Worm (Caenorhabditis elegans) whole organism, L3 larva: ENCODE data around the gene ZK1307.8.

ENCODE experiments used
- aly-2 ChIP-seq: fragments of 150-350 bp; optimal IDR thresholded peaks from 2 replicates; lab custom pipeline; 2014; ENCODE audit warnings: missing biosample characterization, missing genetic modification characterization
- ama-1 ChIP-seq: fragments of 150-350 bp; optimal IDR thresholded peaks from 2 replicates; lab custom pipeline; 2018
- ceh-28 ChIP-seq: fragments of 150-350 bp; optimal IDR thresholded peaks from 2 replicates; lab custom pipeline; 2014; ENCODE audit warnings: missing biosample characterization, missing genetic modification reagents, missing genetic modification characterization
- daf-12 ChIP-seq: fragments of 150-350 bp; optimal IDR thresholded peaks from 2 replicates; lab custom pipeline; 2014; ENCODE audit warnings: missing biosample characterization, missing genetic modification reagents, missing genetic modification characterization
- egl-27 ChIP-seq: sonication (generic microtip); optimal IDR thresholded peaks from 4 replicates; lab custom pipeline; 2017; ENCODE audit warnings: missing biosample characterization, missing genetic modification reagents, missing genetic modification characterization
- elt-1 ChIP-seq: fragments of 150-350 bp; optimal IDR thresholded peaks from 2 replicates; lab custom pipeline; 2014; ENCODE audit warnings: missing biosample characterization, missing genetic modification characterization
- elt-2 ChIP-seq: sonication (generic microtip); optimal IDR thresholded peaks from 2 replicates; lab custom pipeline; 2016; ENCODE audit warnings: missing genetic modification reagents, mild to moderate bottlenecking, missing genetic modification characterization, missing compliant biosample characterization
- elt-3 ChIP-seq, 3 experiments: fragments of 150-350 bp in 1 of 3; sonication (generic microtip) in 2 of 3; optimal IDR thresholded peaks; 2 replicates in 2 of 3; 4 replicates in 1 of 3; lab custom pipeline; 2014 to 2017; ENCODE audit warnings: missing biosample characterization in 3 of 3, missing genetic modification characterization in 3 of 3
- fkh-10 ChIP-seq: sonication (generic microtip); optimal IDR thresholded peaks from 2 replicates; lab custom pipeline; 2017; ENCODE audit warnings: missing biosample characterization, missing genetic modification reagents, missing genetic modification characterization
- fos-1 ChIP-seq: fragments of 150-350 bp; optimal IDR thresholded peaks from 2 replicates; lab custom pipeline; 2014; ENCODE audit warnings: missing biosample characterization, missing genetic modification characterization
- hmg-11 ChIP-seq: sonication (generic microtip); optimal IDR thresholded peaks from 2 replicates; lab custom pipeline; 2016; ENCODE audit warnings: missing genetic modification characterization, missing compliant biosample characterization
- jun-1 ChIP-seq: fragments of 150-350 bp; optimal IDR thresholded peaks from 2 replicates; lab custom pipeline; 2014; ENCODE audit warnings: missing biosample characterization, missing genetic modification reagents, missing genetic modification characterization
- lin-15B ChIP-seq: fragments of 150-350 bp; optimal IDR thresholded peaks from 2 replicates; lab custom pipeline; 2014; ENCODE audit warnings: missing biosample characterization, missing genetic modification characterization
- lin-39 ChIP-seq: fragments of 150-350 bp; optimal IDR thresholded peaks from 2 replicates; lab custom pipeline; 2018; ENCODE audit warnings: missing biosample characterization, missing genetic modification reagents, missing genetic modification characterization
- lsy-12 ChIP-seq: sonication (generic microtip); optimal IDR thresholded peaks from 2 replicates; lab custom pipeline; 2016; ENCODE audit warnings: mild to moderate bottlenecking, missing genetic modification characterization, missing compliant biosample characterization
- mdl-1 ChIP-seq: fragments of 150-350 bp; optimal IDR thresholded peaks from 2 replicates; lab custom pipeline; 2014; ENCODE audit warnings: missing biosample characterization, missing genetic modification characterization
- nfya-1 ChIP-seq: sonication (generic microtip); optimal IDR thresholded peaks from 2 replicates; lab custom pipeline; 2017; ENCODE audit warnings: missing genetic modification characterization, mild to moderate bottlenecking, missing compliant biosample characterization, antibody characterized with exemption, moderate library complexity; ENCODE audit not compliant: insufficient read depth
- nhr-11 ChIP-seq: fragments of 150-350 bp; optimal IDR thresholded peaks from 2 replicates; lab custom pipeline; 2014; ENCODE audit warnings: missing biosample characterization, missing genetic modification characterization
- nhr-23 ChIP-seq: fragments of 150-350 bp; optimal IDR thresholded peaks from 2 replicates; lab custom pipeline; 2014; ENCODE audit warnings: missing biosample characterization, missing genetic modification reagents, missing genetic modification characterization
- nhr-25 ChIP-seq: sonication (generic microtip); optimal IDR thresholded peaks from 2 replicates; lab custom pipeline; 2017; ENCODE audit warnings: missing biosample characterization, missing genetic modification characterization
- nhr-43 ChIP-seq: sonication (generic microtip); optimal IDR thresholded peaks from 2 replicates; lab custom pipeline; 2016; ENCODE audit warnings: mild to moderate bottlenecking, missing genetic modification characterization, missing compliant biosample characterization; ENCODE audit not compliant: poor library complexity, severe bottlenecking
- nhr-67 ChIP-seq: fragments of 150-350 bp; optimal IDR thresholded peaks from 2 replicates; lab custom pipeline; 2014; ENCODE audit warnings: missing biosample characterization, missing genetic modification characterization
- nhr-77 ChIP-seq: fragments of 150-350 bp; optimal IDR thresholded peaks from 2 replicates; lab custom pipeline; 2014; ENCODE audit warnings: missing biosample characterization, missing genetic modification characterization
- pha-4 ChIP-seq: fragments of 150-350 bp; optimal IDR thresholded peaks from 2 replicates; lab custom pipeline; 2014; ENCODE audit warnings: missing biosample characterization, missing genetic modification reagents, missing genetic modification characterization
- pqm-1 ChIP-seq: fragments of 150-350 bp; optimal IDR thresholded peaks from 2 replicates; lab custom pipeline; 2017; ENCODE audit warnings: missing biosample characterization, missing genetic modification characterization, inconsistent platforms
- sea-2 ChIP-seq: fragments of 150-350 bp; sonication (generic microtip); optimal IDR thresholded peaks from 4 replicates; lab custom pipeline; 2014; ENCODE audit warnings: missing biosample characterization, missing genetic modification reagents, missing genetic modification characterization
- tbx-2 ChIP-seq: sonication (generic microtip); optimal IDR thresholded peaks from 2 replicates; lab custom pipeline; 2016; ENCODE audit warnings: mild to moderate bottlenecking, missing genetic modification characterization, missing compliant biosample characterization
- unc-39 ChIP-seq: sonication (generic microtip); optimal IDR thresholded peaks from 4 replicates; lab custom pipeline; 2017; ENCODE audit warnings: missing biosample characterization, missing genetic modification characterization
- ztf-11 ChIP-seq: fragments of 150-350 bp; optimal IDR thresholded peaks from 2 replicates; lab custom pipeline; 2014; ENCODE audit warnings: missing biosample characterization, missing genetic modification characterization

The ZK1307.8 gene

DNA sequence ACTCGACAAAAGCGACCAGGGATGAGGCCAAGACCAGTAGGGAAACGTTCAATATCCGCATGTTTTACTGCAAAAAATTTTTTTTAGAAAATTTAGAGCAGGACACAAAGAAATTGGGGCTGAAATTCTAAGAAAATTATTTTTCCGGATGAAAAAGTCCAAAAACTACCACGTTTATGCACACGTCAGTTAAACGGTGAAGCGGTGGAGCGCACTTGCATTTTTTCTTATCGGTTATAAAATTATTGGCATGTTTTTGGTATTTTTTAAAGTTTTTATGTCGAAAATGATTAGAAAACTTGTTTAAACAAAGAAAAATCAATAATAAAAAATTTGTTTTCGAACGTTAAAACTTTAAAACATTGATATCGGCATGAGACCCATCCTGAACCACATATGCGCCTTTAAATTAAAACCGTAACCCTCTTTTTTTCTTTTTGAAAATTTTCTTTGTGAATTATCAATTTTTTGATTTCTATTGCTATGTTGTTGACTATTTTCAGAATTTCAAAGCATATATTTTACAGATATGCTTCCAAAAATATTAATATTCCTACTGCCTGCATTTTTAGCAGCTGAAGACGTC, at the start of gene ZK1307.8, which contains the start of gene dnj-20:
Gene ZK1307.8 (plus strand): TSS at position 504 of the 586 bp plus-strand sequence.
Gene dnj-20 (minus strand): TSS at position 67 of the 586 bp plus-strand sequence.
- TF ChIP-seq ama-1 (lab: Kevin White, UChicago) (no peak), egl-27 (tag; lab: Kevin White, UChicago) (no peak), jun-1 (tag; lab: Kevin White, UChicago) (no peak), pha-4 (tag; lab: Kevin White, UChicago) (peak; percentile 9), pqm-1 (tag; lab: Kevin White, UChicago) (peak; percentile 34), elt-1 (no peak), hmg-11 (tag; lab: Kevin White, UChicago) (peak; percentile 33), ceh-28 (tag; lab: Kevin White, UChicago) (no peak), lin-39 (tag; lab: Kevin White, UChicago) (peak; percentile 22), lin-15B (tag; lab: Kevin White, UChicago) (peak; percentile 40), nhr-25 (tag; lab: Kevin White, UChicago) (no peak), nfya-1 (peak; percentile 34), elt-2 (tag; lab: Kevin White, UChicago) (peak; percentile 45), fos-1 (tag; lab: Kevin White, UChicago) (no peak)

DNA sequence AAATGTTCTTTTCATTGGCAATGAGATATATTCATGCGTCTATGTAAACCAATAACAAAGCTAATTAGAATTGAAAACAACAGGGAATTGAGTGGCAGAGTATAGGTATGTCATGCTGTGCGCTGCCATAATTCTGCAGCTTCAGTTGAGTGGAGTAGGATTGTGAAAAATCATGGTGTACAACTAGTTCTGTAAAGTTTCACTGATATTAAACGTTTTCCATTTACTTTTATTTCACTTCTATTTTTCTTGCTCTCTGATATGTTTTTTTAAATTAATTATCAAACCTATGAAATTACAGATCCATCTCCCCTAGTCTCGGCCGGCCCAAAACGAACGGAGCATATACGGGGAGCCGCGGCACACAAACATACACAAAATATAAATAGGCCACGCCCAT, 48.7 kb upstream of the ZK1307.8 start, which contains the start of gene exc-7:
Gene exc-7 (plus strand): TSS at position 301 of the 400 bp plus-strand sequence.
- TF ChIP-seq nhr-11 (tag; lab: Kevin White, UChicago) (no peak), unc-39 (tag; lab: Kevin White, UChicago) (no peak), nfya-1 (no peak), ama-1 (lab: Kevin White, UChicago) (no peak), nhr-77 (tag; lab: Kevin White, UChicago) (no peak), pqm-1 (tag; lab: Kevin White, UChicago) (no peak), aly-2 (no peak), mdl-1 (tag; lab: Kevin White, UChicago) (no peak), nhr-25 (tag; lab: Kevin White, UChicago) (no peak), sea-2 (GFP tag; lab: Kevin White, UChicago) (no peak), elt-3 (tag; optimal IDR thresholded peaks at IDR 0.05; lab: Kevin White, UChicago) (no peak), egl-27 (tag; lab: Kevin White, UChicago) (no peak), ztf-11 (tag; lab: Kevin White, UChicago) (no peak), lsy-12 (tag; lab: Kevin White, UChicago) (no peak)

DNA sequence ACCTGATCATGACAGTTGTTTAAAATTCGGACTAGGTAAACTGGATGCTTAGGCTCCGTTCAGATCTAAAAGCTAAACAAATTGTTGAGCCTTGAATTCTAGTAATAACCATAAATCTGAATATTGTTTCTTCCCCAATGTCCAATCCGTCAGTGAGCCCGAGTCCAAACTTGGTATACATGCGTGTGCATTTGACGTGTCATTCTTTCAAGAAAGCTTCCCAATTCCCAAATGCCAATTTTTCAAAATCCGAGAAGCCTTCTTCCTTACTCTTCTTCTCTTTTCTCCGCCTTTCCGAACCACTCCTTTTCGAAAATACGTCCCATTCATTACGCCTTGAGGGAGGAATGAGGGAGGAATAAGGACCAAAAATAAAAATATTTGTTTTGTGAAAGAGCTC, 47.7 kb upstream of the ZK1307.8 start:
- TF ChIP-seq nhr-67 (tag; lab: Kevin White, UChicago) = no peak
- peak; percentile 64 for TF ChIP-seq lin-39 (tag; lab: Kevin White, UChicago)

DNA sequence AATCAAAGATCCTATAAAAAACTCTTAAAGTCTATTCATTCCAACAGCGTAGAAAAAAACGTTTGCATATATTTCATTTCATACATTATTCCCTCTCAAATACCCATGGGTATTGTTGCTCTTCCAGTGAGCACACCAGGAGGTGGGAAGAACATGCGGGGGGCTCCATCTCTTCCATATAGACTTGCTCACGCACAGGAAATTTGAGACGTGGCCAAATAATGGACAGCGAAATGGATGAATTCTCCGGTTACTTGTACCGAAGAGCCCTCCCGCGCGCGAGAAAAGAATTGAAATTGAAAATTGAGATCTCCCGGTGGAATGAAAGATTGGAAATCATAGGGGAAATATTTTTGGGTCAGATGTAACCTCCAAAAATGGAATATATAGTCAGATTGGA, 46.8 kb upstream of the ZK1307.8 start:
- no peak for TF ChIP-seq unc-39 (tag; lab: Kevin White, UChicago)
- TF ChIP-seq daf-12 (tag; lab: Kevin White, UChicago) = no peak
- TF ChIP-seq tbx-2 (tag; lab: Kevin White, UChicago) = no peak
- TF ChIP-seq nhr-25 (tag; lab: Kevin White, UChicago) = no peak
- peak; percentile 2 for TF ChIP-seq pha-4 (tag; lab: Kevin White, UChicago)

DNA sequence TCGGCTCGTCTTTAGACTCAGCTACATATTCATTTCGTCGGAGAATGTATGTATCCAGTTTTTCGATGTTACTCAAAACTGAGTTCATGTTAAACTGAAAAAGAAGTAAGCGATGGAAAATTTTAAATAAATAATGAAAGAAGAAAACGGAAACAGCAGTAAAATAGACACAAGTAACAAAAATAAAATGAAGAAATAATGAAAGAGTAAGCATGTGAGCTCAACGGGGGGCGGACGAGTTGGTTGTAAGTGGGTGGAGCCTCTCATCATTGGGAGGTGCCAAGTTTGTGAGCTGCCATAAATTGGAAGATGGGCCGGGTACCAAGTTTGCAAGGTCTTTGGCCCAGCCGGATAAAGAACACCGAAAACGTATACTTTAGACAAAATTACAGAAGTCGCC, 41.0 kb upstream of the ZK1307.8 start, which contains the start of gene wee-1.1:
Gene wee-1.1 (minus strand): TSS at position 101 of the 400 bp plus-strand sequence.
- no peak for TF ChIP-seq pha-4 (tag; lab: Kevin White, UChicago)
- no peak for TF ChIP-seq aly-2
- TF ChIP-seq elt-3 (tag; optimal IDR thresholded peaks at IDR 0.05; lab: Kevin White, UChicago) = no peak
- TF ChIP-seq nhr-43 (tag; lab: Kevin White, UChicago) = no peak
- TF ChIP-seq unc-39 (tag; lab: Kevin White, UChicago) = no peak
- TF ChIP-seq tbx-2 (tag; lab: Kevin White, UChicago) = no peak
- TF ChIP-seq, all 47 proteins: peak for 0

DNA sequence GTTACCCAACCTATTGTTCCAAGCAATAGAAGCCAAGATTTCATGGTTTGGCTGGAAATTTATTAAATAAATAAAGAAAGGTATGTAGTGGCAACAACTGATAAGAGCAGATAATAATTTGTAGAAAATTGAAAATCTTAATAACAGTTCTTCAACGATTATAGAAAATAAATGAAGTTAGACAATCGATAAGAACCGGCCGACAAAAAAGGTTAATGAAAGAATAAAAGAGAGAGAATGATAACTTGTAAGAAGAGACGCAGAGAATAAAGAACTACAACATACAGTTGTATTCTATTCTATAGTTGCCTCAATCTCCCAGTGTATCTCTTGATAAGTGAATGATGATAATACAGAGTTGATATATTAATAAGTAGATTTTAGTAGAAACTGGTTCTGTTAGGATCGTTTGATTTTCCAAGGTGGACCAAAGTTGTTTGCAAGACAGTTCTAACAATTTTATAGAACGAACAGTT, 37.6 kb upstream of the ZK1307.8 start, which contains the start of gene ugt-58:
Gene ugt-58 (minus strand): TSS at position 51 of the 476 bp plus-strand sequence.
- TF ChIP-seq aly-2 = no peak
- no peak for TF ChIP-seq lin-39 (tag; lab: Kevin White, UChicago)
- peak; percentile 7 for TF ChIP-seq nhr-25 (tag; lab: Kevin White, UChicago)
- TF ChIP-seq elt-2 (tag; lab: Kevin White, UChicago) = peak; percentile 66
- no peak for TF ChIP-seq pha-4 (tag; lab: Kevin White, UChicago)
- peak in 1 of 3 experiments; percentile 49 for TF ChIP-seq elt-3 (tag; optimal IDR thresholded peaks at IDR 0.05; lab: Kevin White, UChicago)
- peak; percentile 64 for TF ChIP-seq ceh-28 (tag; lab: Kevin White, UChicago)
- no peak for TF ChIP-seq fkh-10
- no peak for TF ChIP-seq ama-1 (lab: Kevin White, UChicago)
- TF ChIP-seq nhr-23 (tag; lab: Kevin White, UChicago) = peak; percentile 57
- peak; percentile 31 for TF ChIP-seq nhr-11 (tag; lab: Kevin White, UChicago)
